Fruit fly (Drosophila melanogaster): ENCODE data around the gene CG15399.
A peak's percentile ranks its signal among the peaks of the same experiment; 100 is the strongest.

Gene CG15399

dm6 chr2L:2729882-2730281 lies 41.7 kb downstream of the CG15399 start (continued):
- TF ChIP-seq CG12104 (GFP tag; optimal IDR thresholded peaks at IDR 0.05) = no peak
- no peak for TF ChIP-seq rib (GFP tag; IDR thresholded peaks at IDR 0.05)
- 0 out of 2 replicates have a peak, but pooled peaks have one; percentile 32 for TF ChIP-seq Dref (GFP tag; IDR thresholded peaks at IDR 0.05)
- no peak for TF ChIP-seq ham (GFP tag; IDR thresholded peaks at IDR 0.05)
- peak; percentile 7; the same call in 1 of the 2 replicates for TF ChIP-seq MBD-R2 (GFP tag; IDR thresholded peaks at IDR 0.05)
- no peak for TF ChIP-seq D19B (GFP tag; optimal IDR thresholded peaks at IDR 0.05)
- TF ChIP-seq CG1792 (GFP tag; optimal IDR thresholded peaks at IDR 0.05) = no peak
- TF ChIP-seq CG6765 (GFP tag; optimal IDR thresholded peaks at IDR 0.05) = peak; percentile 49
- no peak for TF ChIP-seq tap (tag; optimal IDR thresholded peaks at IDR 0.05)
- TF ChIP-seq CG8359 (GFP tag; optimal IDR thresholded peaks at IDR 0.05; ENCODE audit: borderline replicate concordance) = peak; percentile 84
- no peak for TF ChIP-seq B-H1 (GFP tag; IDR thresholded peaks at IDR 0.05)
- TF ChIP-seq prd (optimal IDR thresholded peaks at IDR 0.05) = no peak
- peak; percentile 60 for TF ChIP-seq prd (GFP tag; IDR thresholded peaks at IDR 0.05)
- TF ChIP-seq bigmax (GFP tag; optimal IDR thresholded peaks at IDR 0.05) = no peak
- no peak for TF ChIP-seq CG5953 (GFP tag; IDR thresholded peaks at IDR 0.05)
- TF ChIP-seq CG14710 (tag; optimal IDR thresholded peaks at IDR 0.05) = no peak
- TF ChIP-seq CG7786 (GFP tag; optimal IDR thresholded peaks at IDR 0.05) = no peak
- no peak for TF ChIP-seq twi (tag; optimal IDR thresholded peaks at IDR 0.05)
- no peak for TF ChIP-seq CG8089 (GFP tag; optimal IDR thresholded peaks at IDR 0.05)
- no peak for TF ChIP-seq ewg (GFP tag; optimal IDR thresholded peaks at IDR 0.05)
- TF ChIP-seq unc-4 (GFP tag; IDR thresholded peaks at IDR 0.05; ENCODE audit: partially characterized antibody) = no peak
- no peak for TF ChIP-seq CG10267 (tag; optimal IDR thresholded peaks at IDR 0.05)
- no peak for TF ChIP-seq CG1602 (GFP tag; optimal IDR thresholded peaks at IDR 0.05)
- TF ChIP-seq Ets65A (GFP tag) = peak; percentile 73
- no peak; the same call in 1 of the 2 replicates for TF ChIP-seq CG17612 (GFP tag; IDR thresholded peaks at IDR 0.05)
- TF ChIP-seq CG6813 (GFP tag; optimal IDR thresholded peaks at IDR 0.05) = peak; percentile 49
- TF ChIP-seq MESR4 (GFP tag; optimal IDR thresholded peaks at IDR 0.05) = no peak
- TF ChIP-seq BEAF-32 (GFP tag; optimal IDR thresholded peaks at IDR 0.05) = no peak
- TF ChIP-seq gsb (GFP tag; IDR thresholded peaks at IDR 0.05) = peak; percentile 72
- no peak for TF ChIP-seq CG4854 (GFP tag; optimal IDR thresholded peaks at IDR 0.05)
- TF ChIP-seq slbo (GFP tag; IDR thresholded peaks at IDR 0.05) = peak; percentile 70
- no peak for TF ChIP-seq CG17568 (GFP tag; optimal IDR thresholded peaks at IDR 0.05)
- TF ChIP-seq psq (GFP tag; optimal IDR thresholded peaks at IDR 0.05) = no peak
- TF ChIP-seq Sry-β (GFP tag; optimal IDR thresholded peaks at IDR 0.05) = no peak
- TF ChIP-seq CG10462 (GFP tag; optimal IDR thresholded peaks at IDR 0.05) = no peak
- TF ChIP-seq CG4707 (GFP tag; optimal IDR thresholded peaks at IDR 0.05) = no peak
- TF ChIP-seq H15 (GFP tag; IDR thresholded peaks at IDR 0.05) = peak; percentile 56; the same call in 1 of the 3 replicates
- no peak for TF ChIP-seq Lim3 (GFP tag; IDR thresholded peaks at IDR 0.05)
- TF ChIP-seq HLHmδ (GFP tag; optimal IDR thresholded peaks at IDR 0.05) = no peak
- TF ChIP-seq CG15073 (GFP tag; optimal IDR thresholded peaks at IDR 0.05) = no peak
- TF ChIP-seq fru (optimal IDR thresholded peaks at IDR 0.05) = no peak
- no peak for TF ChIP-seq zen (tag; optimal IDR thresholded peaks at IDR 0.05)
- TF ChIP-seq Opbp (GFP tag; IDR thresholded peaks at IDR 0.05; ENCODE audit: partially characterized antibody) = no peak
- TF ChIP-seq fd96Cb (tag; optimal IDR thresholded peaks at IDR 0.05) = no peak
- TF ChIP-seq Hmx (GFP tag; optimal IDR thresholded peaks at IDR 0.05) = no peak
- no peak for TF ChIP-seq CG10654 (GFP tag; optimal IDR thresholded peaks at IDR 0.05)
- no peak for TF ChIP-seq cad (GFP tag; optimal IDR thresholded peaks at IDR 0.05)
- no peak for TF ChIP-seq CG16863 (GFP tag; optimal IDR thresholded peaks at IDR 0.05)
- TF ChIP-seq nerfin-2 (GFP tag; IDR thresholded peaks at IDR 0.05; ENCODE audit: partially characterized antibody) = no peak
- TF ChIP-seq CG16813 (GFP tag; IDR thresholded peaks at IDR 0.05; ENCODE audit: partially characterized antibody) = no peak
- TF ChIP-seq CG7928 (GFP tag; optimal IDR thresholded peaks at IDR 0.05) = no peak
- no peak for TF ChIP-seq knrl (GFP tag; IDR thresholded peaks at IDR 0.05; ENCODE audit: partially characterized antibody)

Measured in whole organism, embryonic.